Worm (Caenorhabditis elegans) whole organism, midembryonic: ENCODE measurements around the gene sri-7.

Source experiments
- T22C8.4 ChIP-seq: fragments of 200-800 bp; sonication (Bioruptor generic); IDR thresholded peaks from 2 replicates; pipeline ENCODE4 v1.3.6; 2022; ENCODE audit warnings: missing genetic modification characterization, missing compliant biosample characterization
- cog-1 ChIP-seq: sonication (generic microtip); optimal IDR thresholded peaks from 2 replicates; lab custom pipeline; 2016; ENCODE audit warnings: missing genetic modification characterization, missing compliant biosample characterization
- flt-1 ChIP-seq: fragments of 200-800 bp; sonication (Bioruptor generic); IDR thresholded peaks from 2 replicates; pipeline ENCODE4 v1.3.6; 2022; ENCODE audit warnings: missing genetic modification characterization, missing compliant biosample characterization
- klf-2 ChIP-seq: fragments of 200-800 bp; sonication (Bioruptor generic); conservative IDR thresholded peaks from 2 replicates; pipeline ENCODE4 v1.3.6; 2022; ENCODE audit warnings: missing genetic modification reagents, missing genetic modification characterization, missing compliant biosample characterization
- med-1 ChIP-seq: sonication (generic microtip); optimal IDR thresholded peaks from 2 replicates; lab custom pipeline; 2017; ENCODE audit warnings: missing genetic modification characterization, mild to moderate bottlenecking, missing compliant biosample characterization, antibody characterized with exemption, missing genetic modification reagents; ENCODE audit not compliant: insufficient read depth
- ref-1 ChIP-seq: fragments of 200-800 bp; sonication (Bioruptor generic); conservative IDR thresholded peaks from 2 replicates; pipeline ENCODE4 v1.3.6; 2022; ENCODE audit warnings: missing genetic modification reagents, missing genetic modification characterization, missing compliant biosample characterization
- tab-1 ChIP-seq: fragments of 200-800 bp; sonication (Bioruptor generic); IDR thresholded peaks from 2 replicates; pipeline ENCODE4 v1.3.6; 2022; ENCODE audit warnings: missing genetic modification characterization, missing compliant biosample characterization
- ztf-23 ChIP-seq: fragments of 200-800 bp; sonication (Bioruptor generic); IDR thresholded peaks from 2 replicates; pipeline ENCODE4 v1.3.6; 2022; ENCODE audit warnings: missing genetic modification reagents, missing genetic modification characterization, missing compliant biosample characterization
- ztf-29 ChIP-seq: fragments of 200-800 bp; sonication (Bioruptor generic); IDR thresholded peaks from 2 replicates; pipeline ENCODE4 v1.3.6; 2022; ENCODE audit warnings: missing genetic modification reagents, missing genetic modification characterization, missing compliant biosample characterization

Gene sri-7

ce11 chrV:15398728-15399127, 1.4 kb upstream of the sri-7 start, which contains the start of gene fbxa-199:
Gene fbxa-199, minus strand, starts transcription at chrV:15398828.
- TF ChIP-seq tab-1 (GFP tag; lab: Robert Waterston, UW) (no peak), T22C8.4 (GFP tag; lab: Robert Waterston, UW) (no peak), ref-1 (GFP tag; lab: Robert Waterston, UW) (no peak), cog-1 (tag; lab: Kevin White, UChicago) (no peak), klf-2 (GFP tag; lab: Robert Waterston, UW) (no peak), med-1 (GFP tag; lab: Kevin White, UChicago) (no peak), ztf-23 (GFP tag; lab: Robert Waterston, UW) (no peak), flt-1 (GFP tag; lab: Robert Waterston, UW) (no peak), ztf-29 (GFP tag; lab: Robert Waterston, UW) (no peak)

DNA sequence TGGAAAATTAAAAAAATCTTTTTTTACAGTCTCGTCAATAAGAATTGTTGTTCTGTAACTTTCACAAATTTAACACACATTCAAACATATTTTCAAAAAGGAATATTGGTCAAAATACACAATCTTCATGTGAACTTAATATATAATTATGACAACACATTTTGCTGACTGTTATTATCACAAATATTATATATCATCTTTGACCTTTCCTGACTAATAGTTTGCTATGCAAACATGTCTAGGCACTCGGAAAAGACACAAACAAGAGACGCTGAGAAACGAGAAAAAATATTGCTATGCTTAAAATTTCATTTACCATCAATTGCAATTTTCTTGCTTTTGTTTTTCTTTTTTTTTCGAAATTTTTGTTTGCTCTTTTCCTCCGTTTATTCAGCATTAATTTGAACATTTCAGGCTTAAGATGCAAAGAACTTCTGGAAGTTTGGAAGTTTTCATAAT, 1.8 kb downstream of the sri-7 start, which contains the start of gene fbxa-135:
TSS of gene fbxa-135 (plus strand) at position 409 of the 459 bp plus-strand sequence.
- TF ChIP-seq flt-1 (GFP tag; lab: Robert Waterston, UW) (no peak), ztf-29 (GFP tag; lab: Robert Waterston, UW) (no peak), ref-1 (GFP tag; lab: Robert Waterston, UW) (no peak), tab-1 (GFP tag; lab: Robert Waterston, UW) (no peak), ztf-23 (GFP tag; lab: Robert Waterston, UW) (no peak), klf-2 (GFP tag; lab: Robert Waterston, UW) (no peak), cog-1 (tag; lab: Kevin White, UChicago) (no peak), med-1 (GFP tag; lab: Kevin White, UChicago) (no peak), T22C8.4 (GFP tag; lab: Robert Waterston, UW) (no peak)

- no peak for TF ChIP-seq tab-1 (GFP tag; lab: Robert Waterston, UW)
- TF ChIP-seq flt-1 (GFP tag; lab: Robert Waterston, UW), result no peak
- TF ChIP-seq ztf-29 (GFP tag; lab: Robert Waterston, UW), result no peak
- TF ChIP-seq klf-2 (GFP tag; lab: Robert Waterston, UW), result no peak
- TF ChIP-seq ztf-23 (GFP tag; lab: Robert Waterston, UW), result no peak
- TF ChIP-seq cog-1 (tag; lab: Kevin White, UChicago), result no peak
- no peak for TF ChIP-seq ref-1 (GFP tag; lab: Robert Waterston, UW)
- no peak for TF ChIP-seq T22C8.4 (GFP tag; lab: Robert Waterston, UW)
- TF ChIP-seq med-1 (GFP tag; lab: Kevin White, UChicago), result no peak
Measured at ce11 chrV:15404859-15405258, 4.7 kb downstream of the sri-7 start, which contains the start of gene srh-258. Gene srh-258, plus strand, starts transcription at chrV:15405159.

DNA sequence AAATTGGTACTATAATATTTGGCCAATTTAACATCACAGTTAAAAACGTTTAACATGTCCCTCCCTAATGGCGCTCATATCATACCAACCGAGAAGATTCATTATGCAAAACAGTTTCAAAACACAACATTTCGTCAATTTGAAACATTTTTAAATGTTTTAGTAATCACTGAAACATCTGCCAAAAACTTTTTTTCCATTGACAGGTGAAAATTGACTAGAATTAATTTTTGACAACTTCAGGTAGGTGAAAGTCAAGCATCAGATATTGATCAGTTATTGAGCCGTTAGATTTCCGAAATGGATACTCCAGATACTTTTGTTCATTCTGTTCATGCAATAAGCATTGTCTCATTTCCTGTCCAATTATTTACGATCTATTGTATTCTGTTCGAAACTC, 6.8 kb downstream of the sri-7 start, which contains the start of gene srh-257:
TSS of gene srh-257 (plus strand) at position 301 of the 400 bp plus-strand sequence.
- TF ChIP-seq ref-1 (GFP tag; lab: Robert Waterston, UW), result no peak
- TF ChIP-seq cog-1 (tag; lab: Kevin White, UChicago), result no peak
- TF ChIP-seq klf-2 (GFP tag; lab: Robert Waterston, UW), result no peak

ce11 chrV:15412625-15413024, 12.5 kb downstream of the sri-7 start, which contains the start of gene srbc-63:
Gene srbc-63, minus strand, starts transcription at chrV:15412725.
- TF ChIP-seq T22C8.4 (GFP tag; lab: Robert Waterston, UW), result no peak
- no peak for TF ChIP-seq ref-1 (GFP tag; lab: Robert Waterston, UW)
- TF ChIP-seq tab-1 (GFP tag; lab: Robert Waterston, UW), result no peak
- TF ChIP-seq flt-1 (GFP tag; lab: Robert Waterston, UW), result no peak
- no peak for TF ChIP-seq ztf-29 (GFP tag; lab: Robert Waterston, UW)
- no peak for TF ChIP-seq med-1 (GFP tag; lab: Kevin White, UChicago)
- TF ChIP-seq cog-1 (tag; lab: Kevin White, UChicago), result no peak
- TF ChIP-seq klf-2 (GFP tag; lab: Robert Waterston, UW), result no peak
- TF ChIP-seq ztf-23 (GFP tag; lab: Robert Waterston, UW), result no peak

DNA sequence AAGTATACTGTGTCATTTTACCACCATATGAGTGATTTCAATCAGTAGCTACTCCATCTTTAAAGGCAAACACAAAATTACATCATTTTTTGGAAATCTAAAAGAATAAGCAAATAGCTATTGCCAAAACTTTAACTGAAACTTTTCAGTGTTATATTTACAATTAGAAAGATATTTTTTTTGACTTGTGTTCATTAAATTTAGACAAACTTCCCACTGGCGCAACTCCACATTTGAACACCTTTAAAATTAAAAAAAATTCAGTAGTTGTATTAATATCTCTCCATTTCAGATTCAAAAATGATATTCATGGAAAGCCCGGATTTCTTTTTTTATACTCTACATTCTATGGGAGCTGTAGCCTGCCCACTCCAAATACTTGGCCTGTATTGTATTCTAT, 13.7 kb downstream of the sri-7 start, which contains the start of gene srh-264:
TSS of gene srh-264 (plus strand) at position 301 of the 400 bp plus-strand sequence.
- TF ChIP-seq flt-1 (GFP tag; lab: Robert Waterston, UW), result no peak
- TF ChIP-seq tab-1 (GFP tag; lab: Robert Waterston, UW), result no peak
- TF ChIP-seq cog-1 (tag; lab: Kevin White, UChicago), result no peak
- TF ChIP-seq med-1 (GFP tag; lab: Kevin White, UChicago), result no peak
- no peak for TF ChIP-seq ref-1 (GFP tag; lab: Robert Waterston, UW)
- TF ChIP-seq ztf-29 (GFP tag; lab: Robert Waterston, UW), result no peak
- no peak for TF ChIP-seq T22C8.4 (GFP tag; lab: Robert Waterston, UW)
- TF ChIP-seq ztf-23 (GFP tag; lab: Robert Waterston, UW), result no peak
- no peak for TF ChIP-seq klf-2 (GFP tag; lab: Robert Waterston, UW)

DNA sequence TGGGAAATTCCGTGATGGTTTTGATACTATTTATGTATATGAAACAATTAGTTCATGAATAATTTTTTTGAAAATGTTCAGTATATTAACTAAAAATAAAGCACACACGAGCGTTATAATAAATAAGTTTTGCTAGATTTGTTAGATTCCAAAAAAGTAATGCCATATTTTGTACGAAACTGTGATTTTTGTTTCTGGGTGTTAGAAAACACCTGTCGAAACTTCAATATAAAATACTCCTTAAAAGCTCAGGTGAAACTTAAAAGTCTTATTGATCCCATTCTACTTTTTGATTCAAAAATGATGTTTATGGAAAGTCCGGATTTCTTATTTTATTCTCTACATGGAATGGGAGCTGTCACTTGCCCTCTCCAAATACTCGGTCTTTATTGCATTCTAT, 15.8 kb downstream of the sri-7 start, which contains the start of gene srh-265:
TSS of gene srh-265 (plus strand) at position 301 of the 400 bp plus-strand sequence.
- TF ChIP-seq flt-1 (GFP tag; lab: Robert Waterston, UW) (no peak), tab-1 (GFP tag; lab: Robert Waterston, UW) (no peak), klf-2 (GFP tag; lab: Robert Waterston, UW) (no peak), ztf-23 (GFP tag; lab: Robert Waterston, UW) (no peak), ztf-29 (GFP tag; lab: Robert Waterston, UW) (no peak), cog-1 (tag; lab: Kevin White, UChicago) (no peak), med-1 (GFP tag; lab: Kevin White, UChicago) (no peak), T22C8.4 (GFP tag; lab: Robert Waterston, UW) (no peak), ref-1 (GFP tag; lab: Robert Waterston, UW) (no peak)

ce11 chrV:15417822-15418221, 17.7 kb downstream of the sri-7 start, which contains the start of gene T06E6.10:
Gene T06E6.10, plus strand, starts transcription at chrV:15418122.
- TF ChIP-seq med-1 (GFP tag; lab: Kevin White, UChicago) (no peak), ref-1 (GFP tag; lab: Robert Waterston, UW) (no peak), klf-2 (GFP tag; lab: Robert Waterston, UW) (no peak)

DNA sequence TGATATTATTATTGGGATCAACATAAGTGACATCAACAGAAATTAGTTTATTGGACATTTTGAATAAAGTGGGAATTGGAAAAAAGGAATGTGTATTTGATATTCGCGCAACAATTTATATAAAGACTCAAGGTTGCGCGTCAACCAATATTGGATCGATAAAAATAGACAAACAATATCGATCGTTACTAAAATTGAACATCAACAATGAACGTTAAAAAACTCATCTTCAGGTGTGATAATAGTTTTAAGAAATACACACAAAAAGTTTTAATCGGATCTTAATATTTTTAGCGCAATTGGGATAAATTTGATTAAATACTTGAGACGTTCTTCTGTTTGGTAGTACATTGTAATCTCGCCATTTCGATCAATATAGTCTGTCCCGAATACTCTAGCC, 23.5 kb downstream of the sri-7 start, which contains the start of gene fbxa-104:
TSS of gene fbxa-104 (minus strand) at position 83 of the 400 bp plus-strand sequence.
- TF ChIP-seq ztf-29 (GFP tag; lab: Robert Waterston, UW) (no peak), ztf-23 (GFP tag; lab: Robert Waterston, UW) (no peak), cog-1 (tag; lab: Kevin White, UChicago) (no peak), ref-1 (GFP tag; lab: Robert Waterston, UW) (no peak), tab-1 (GFP tag; lab: Robert Waterston, UW) (no peak), T22C8.4 (GFP tag; lab: Robert Waterston, UW) (no peak), klf-2 (GFP tag; lab: Robert Waterston, UW) (no peak), med-1 (GFP tag; lab: Kevin White, UChicago) (no peak), flt-1 (GFP tag; lab: Robert Waterston, UW) (no peak)
